Worm (Caenorhabditis elegans) whole organism, L1 larva: ENCODE results near the gene ptr-24.

Experiments
- aha-1 ChIP-seq: fragments of 150-350 bp; optimal IDR thresholded peaks from 2 replicates; lab custom pipeline; 2014; ENCODE audit warnings: missing biosample characterization, missing genetic modification characterization
- ceh-63 ChIP-seq: fragments of 200-800 bp; sonication (Bioruptor generic); optimal IDR thresholded peaks from 2 replicates; lab custom pipeline; 2018; ENCODE audit warnings: mild to moderate bottlenecking, missing genetic modification characterization, missing compliant biosample characterization
- ceh-8 ChIP-seq: fragments of 200-800 bp; sonication (Bioruptor generic); optimal IDR thresholded peaks from 2 replicates; lab custom pipeline; 2018; ENCODE audit warnings: mild to moderate bottlenecking, missing genetic modification characterization, moderate library complexity, missing compliant biosample characterization
- dsc-1 ChIP-seq: sonication (generic microtip); optimal IDR thresholded peaks from 2 replicates; lab custom pipeline; 2016; ENCODE audit warnings: mild to moderate bottlenecking, missing genetic modification characterization, missing compliant biosample characterization
- efl-1 ChIP-seq, 4 experiments: fragments of 150-350 bp; optimal IDR thresholded peaks in 3 of 4; peaks in 1 of 4; 1 replicate in 1 of 4; 2 replicates in 3 of 4; lab custom pipeline; 2014; ENCODE audit warnings: missing biosample characterization in 2 of 4, missing genetic modification characterization in 2 of 4, missing genetic modification reagents in 2 of 4
- efl-3 ChIP-seq: fragments of 200-800 bp; sonication (Bioruptor generic); optimal IDR thresholded peaks from 2 replicates; lab custom pipeline; 2018; ENCODE audit warnings: mild to moderate bottlenecking, missing genetic modification characterization, missing compliant biosample characterization
- egl-13 ChIP-seq: sonication (generic microtip); optimal IDR thresholded peaks from 2 replicates; lab custom pipeline; 2016; ENCODE audit warnings: missing genotype, missing genetic modification reagents, missing genetic modification characterization, missing compliant biosample characterization
- elt-2 ChIP-seq: sonication (generic microtip); optimal IDR thresholded peaks from 2 replicates; lab custom pipeline; 2016; ENCODE audit warnings: missing genetic modification characterization, mild to moderate bottlenecking, inconsistent platforms, missing compliant biosample characterization, missing genetic modification reagents
- ets-5 ChIP-seq: fragments of 200-800 bp; sonication (Bioruptor generic); IDR thresholded peaks from 2 replicates; pipeline ENCODE4 v1.3.6; 2022; ENCODE audit warnings: missing genetic modification characterization, missing compliant biosample characterization
- fkh-10 ChIP-seq: sonication (generic microtip); optimal IDR thresholded peaks from 2 replicates; lab custom pipeline; 2017; ENCODE audit warnings: missing biosample characterization, missing genetic modification reagents, missing genetic modification characterization
- fkh-8 ChIP-seq: sonication (generic microtip); optimal IDR thresholded peaks from 2 replicates; lab custom pipeline; 2016; ENCODE audit warnings: mild to moderate bottlenecking, missing genetic modification characterization, missing compliant biosample characterization
- fos-1 ChIP-seq: fragments of 150-350 bp; optimal IDR thresholded peaks from 2 replicates; lab custom pipeline; 2014; ENCODE audit warnings: missing biosample characterization, missing genetic modification characterization
- hlh-4 ChIP-seq: sonication (generic microtip); optimal IDR thresholded peaks from 2 replicates; lab custom pipeline; 2016; ENCODE audit warnings: mild to moderate bottlenecking, missing genetic modification characterization, missing compliant biosample characterization
- hpl-2 ChIP-seq: fragments of 150-350 bp; optimal IDR thresholded peaks from 2 replicates; lab custom pipeline; 2014; ENCODE audit warnings: missing biosample characterization, missing genetic modification reagents, missing genetic modification characterization
- isw-1 ChIP-seq: fragments of 200-800 bp; sonication (Bioruptor generic); IDR thresholded peaks from 2 replicates; pipeline ENCODE4 v1.3.6; 2022; ENCODE audit warnings: missing genetic modification characterization, missing compliant biosample characterization
- lin-14 ChIP-seq: fragments of 200-800 bp; sonication (Bioruptor generic); optimal IDR thresholded peaks from 2 replicates; lab custom pipeline; 2018; ENCODE audit warnings: mild to moderate bottlenecking, missing genetic modification characterization, moderate library complexity, missing compliant biosample characterization
- lin-15B ChIP-seq: fragments of 150-350 bp; sonication (generic microtip); optimal IDR thresholded peaks from 3 replicates; lab custom pipeline; 2014; ENCODE audit warnings: missing biosample characterization, missing genetic modification characterization
- lin-35 ChIP-seq, 2 experiments: fragments of 150-350 bp; optimal IDR thresholded peaks; 2 replicates each; lab custom pipeline; 2014; ENCODE audit warnings: missing biosample characterization in 2 of 2, missing genetic modification characterization in 2 of 2, missing genetic modification reagents in 2 of 2
- lin-39 ChIP-seq: fragments of 150-350 bp; optimal IDR thresholded peaks from 2 replicates; lab custom pipeline; 2014; ENCODE audit warnings: missing biosample characterization, missing genetic modification reagents, missing genetic modification characterization
- lsy-2 ChIP-seq, 2 experiments: fragments of 150-350 bp; optimal IDR thresholded peaks; 2 replicates each; lab custom pipeline; 2014; ENCODE audit warnings: missing biosample characterization in 2 of 2, missing genetic modification characterization in 2 of 2
- mdl-1 ChIP-seq, 2 experiments: fragments of 150-350 bp; optimal IDR thresholded peaks; 2 replicates each; lab custom pipeline; 2014 to 2017; ENCODE audit warnings: missing biosample characterization in 2 of 2, missing genetic modification characterization in 2 of 2, inconsistent platforms in 1 of 2
- mep-1 ChIP-seq: fragments of 150-350 bp; optimal IDR thresholded peaks from 2 replicates; lab custom pipeline; 2014; ENCODE audit warnings: missing biosample characterization, missing genetic modification characterization
- nhr-12 ChIP-seq: sonication (generic microtip); optimal IDR thresholded peaks from 2 replicates; lab custom pipeline; 2017; ENCODE audit warnings: missing biosample characterization, missing genetic modification characterization
- nhr-19 ChIP-seq: fragments of 200-800 bp; sonication (Bioruptor generic); conservative IDR thresholded peaks from 2 replicates; pipeline ENCODE4 v1.3.6; 2022; ENCODE audit warnings: missing genetic modification characterization, missing compliant biosample characterization
- nhr-20 ChIP-seq: sonication (generic microtip); optimal IDR thresholded peaks from 2 replicates; lab custom pipeline; 2016; ENCODE audit warnings: mild to moderate bottlenecking, missing genetic modification characterization, missing compliant biosample characterization
- nhr-47 ChIP-seq: sonication (generic microtip); optimal IDR thresholded peaks from 2 replicates; lab custom pipeline; 2016; ENCODE audit warnings: mild to moderate bottlenecking, missing genetic modification characterization, moderate library complexity, missing compliant biosample characterization
- nhr-71 ChIP-seq: sonication (generic microtip); optimal IDR thresholded peaks from 2 replicates; lab custom pipeline; 2016; ENCODE audit warnings: mild to moderate bottlenecking, missing genetic modification characterization, moderate library complexity, missing compliant biosample characterization
- nhr-76 ChIP-seq: sonication (generic microtip); optimal IDR thresholded peaks from 2 replicates; lab custom pipeline; 2017; ENCODE audit warnings: missing biosample characterization, missing genetic modification characterization
- pag-3 ChIP-seq: sonication (generic microtip); optimal IDR thresholded peaks from 2 replicates; lab custom pipeline; 2017; ENCODE audit warnings: missing genetic modification characterization, mild to moderate bottlenecking, missing compliant biosample characterization, antibody characterized with exemption, borderline replicate concordance; ENCODE audit not compliant: insufficient read depth
- pqm-1 ChIP-seq: sonication (generic microtip); optimal IDR thresholded peaks from 3 replicates; lab custom pipeline; 2017; ENCODE audit warnings: missing biosample characterization, missing genetic modification characterization
- skn-1 ChIP-seq: fragments of 150-350 bp; optimal IDR thresholded peaks from 2 replicates; lab custom pipeline; 2014; ENCODE audit warnings: missing biosample characterization, missing genetic modification characterization
- sptf-1 ChIP-seq: fragments of 150-350 bp; optimal IDR thresholded peaks from 2 replicates; lab custom pipeline; 2014; ENCODE audit warnings: missing biosample characterization, missing genetic modification characterization
- swsn-7 ChIP-seq: sonication (generic microtip); optimal IDR thresholded peaks from 2 replicates; lab custom pipeline; 2016; ENCODE audit warnings: missing genetic modification characterization, missing compliant biosample characterization
- unc-62 ChIP-seq: fragments of 150-350 bp; optimal IDR thresholded peaks from 2 replicates; lab custom pipeline; 2014; ENCODE audit warnings: missing biosample characterization, missing genetic modification reagents, missing genetic modification characterization
- unc-86 ChIP-seq: sonication (generic microtip); optimal IDR thresholded peaks from 2 replicates; lab custom pipeline; 2016; ENCODE audit warnings: missing genetic modification characterization, missing compliant biosample characterization
- unc-98 ChIP-seq: fragments of 200-800 bp; sonication (Bioruptor generic); IDR thresholded peaks from 2 replicates; pipeline ENCODE4 v1.3.6; 2022; ENCODE audit warnings: missing genetic modification characterization, missing compliant biosample characterization
- vab-15 ChIP-seq: sonication (generic microtip); optimal IDR thresholded peaks from 2 replicates; lab custom pipeline; 2017; ENCODE audit warnings: missing genotype, mild to moderate bottlenecking, missing genetic modification characterization, missing compliant biosample characterization
- zag-1 ChIP-seq: fragments of 150-350 bp; optimal IDR thresholded peaks from 2 replicates; lab custom pipeline; 2014; ENCODE audit warnings: missing biosample characterization, missing genetic modification characterization
- zip-4 ChIP-seq: fragments of 200-800 bp; sonication (Bioruptor generic); optimal IDR thresholded peaks from 2 replicates; lab custom pipeline; 2018; ENCODE audit warnings: mild to moderate bottlenecking, missing genetic modification characterization, moderate library complexity, missing compliant biosample characterization
- ztf-11 ChIP-seq, 2 experiments: sonication (generic microtip); optimal IDR thresholded peaks; 2 replicates each; lab custom pipeline; 2016 to 2017; ENCODE audit warnings: missing genetic modification characterization in 2 of 2, missing biosample characterization in 1 of 2, missing compliant biosample characterization in 1 of 2

The ptr-24 gene

ce11 chrX:13360632-13361031 lies 22.8 kb downstream of the ptr-24 start:
- no peak for TF ChIP-seq aha-1 (tag; lab: Kevin White, UChicago)
- TF ChIP-seq nhr-71 = peak; percentile 23
- peak in 1 of 2 experiments; percentile 50 for TF ChIP-seq lin-35 (GFP tag; optimal IDR thresholded peaks at IDR 0.05; lab: Kevin White, UChicago)
- TF ChIP-seq skn-1 (tag; lab: Kevin White, UChicago) = no peak
- TF ChIP-seq elt-2 = peak; percentile 84
- TF ChIP-seq lin-15B (tag; lab: Kevin White, UChicago) = no peak
- TF ChIP-seq lin-39 = no peak
- TF ChIP-seq hlh-4 (tag; lab: Kevin White, UChicago) = no peak
- no peak for TF ChIP-seq vab-15
- TF ChIP-seq nhr-19 = peak; percentile 14; the same call in 1 of the 2 replicates
- no peak for TF ChIP-seq lsy-2 (tag; optimal IDR thresholded peaks at IDR 0.05; lab: Kevin White, UChicago)
- no peak for TF ChIP-seq nhr-47 (tag; lab: Kevin White, UChicago)
- peak; percentile 6 for TF ChIP-seq lin-14 (GFP tag; lab: Kevin White, UChicago)
- TF ChIP-seq nhr-20 (tag; lab: Kevin White, UChicago) = peak; percentile 35

ce11 chrX:13362486-13362885 lies 24.7 kb downstream of the ptr-24 start, which contains the start of gene C49F8.15:
TSS of gene C49F8.15 (minus strand) at chrX:13362586.
- no peak for TF ChIP-seq swsn-7 (tag; lab: Kevin White, UChicago)
- TF ChIP-seq skn-1 (tag; lab: Kevin White, UChicago) = no peak
- TF ChIP-seq isw-1 (GFP tag; lab: Robert Waterston, UW) = no peak
- TF ChIP-seq lin-15B (tag; lab: Kevin White, UChicago) = no peak
- TF ChIP-seq ceh-63 (GFP tag; lab: Kevin White, UChicago) = no peak
- TF ChIP-seq mep-1 = no peak
- no peak for TF ChIP-seq unc-62 (GFP tag; lab: Kevin White, UChicago)

ce11 chrX:13364897-13365296 lies 27.1 kb downstream of the ptr-24 start, which contains the start of gene C49F8.1:
TSS of gene C49F8.1 (minus strand) at chrX:13364997.
- TF ChIP-seq efl-1 (optimal IDR thresholded peaks at IDR 0.05; lab: Kevin White, UChicago) = no peak
- no peak for TF ChIP-seq efl-1 (GFP tag; optimal IDR thresholded peaks at IDR 0.05 in 1 of 2; lab: Kevin White, UChicago)
- TF ChIP-seq fkh-8 (tag; lab: Kevin White, UChicago) = no peak
- TF ChIP-seq nhr-20 (tag; lab: Kevin White, UChicago) = no peak
- TF ChIP-seq lin-35 (GFP tag; optimal IDR thresholded peaks at IDR 0.05; lab: Kevin White, UChicago) = no peak
- TF ChIP-seq hpl-2 (GFP tag; lab: Kevin White, UChicago) = no peak
- TF ChIP-seq ztf-11 (tag; optimal IDR thresholded peaks at IDR 0.05; lab: Kevin White, UChicago) = no peak
- TF ChIP-seq lin-14 (GFP tag; lab: Kevin White, UChicago) = peak; percentile 40
- TF ChIP-seq fos-1 (tag; lab: Kevin White, UChicago) = no peak
- TF ChIP-seq dsc-1 (tag; lab: Kevin White, UChicago) = no peak
- TF ChIP-seq ets-5 = no peak
- peak; percentile 4 for TF ChIP-seq fkh-10 (GFP tag; lab: Kevin White, UChicago)
- TF ChIP-seq unc-86 (tag; lab: Kevin White, UChicago) = peak; percentile 48
- no peak for TF ChIP-seq pag-3
- TF ChIP-seq vab-15 = no peak
- TF ChIP-seq efl-3 = no peak
- no peak for TF ChIP-seq ceh-8
- TF ChIP-seq zag-1 = no peak
- TF ChIP-seq nhr-76 (tag; lab: Kevin White, UChicago) = no peak
- no peak for TF ChIP-seq egl-13 (tag; lab: Kevin White, UChicago)
- no peak for TF ChIP-seq zip-4 (GFP tag; lab: Kevin White, UChicago)
- no peak for TF ChIP-seq mdl-1 (tag; optimal IDR thresholded peaks at IDR 0.05; lab: Kevin White, UChicago)
- TF ChIP-seq sptf-1 (tag; lab: Kevin White, UChicago) = no peak
- TF ChIP-seq lin-15B (tag; lab: Kevin White, UChicago) = no peak
- TF ChIP-seq unc-98 = no peak
- TF ChIP-seq pqm-1 (tag; lab: Kevin White, UChicago) = no peak
- TF ChIP-seq nhr-12 (tag; lab: Kevin White, UChicago) = no peak
